Worm (Caenorhabditis elegans): ENCODE measurements around the gene C33H5.1.

Gene C33H5.1

DNA sequence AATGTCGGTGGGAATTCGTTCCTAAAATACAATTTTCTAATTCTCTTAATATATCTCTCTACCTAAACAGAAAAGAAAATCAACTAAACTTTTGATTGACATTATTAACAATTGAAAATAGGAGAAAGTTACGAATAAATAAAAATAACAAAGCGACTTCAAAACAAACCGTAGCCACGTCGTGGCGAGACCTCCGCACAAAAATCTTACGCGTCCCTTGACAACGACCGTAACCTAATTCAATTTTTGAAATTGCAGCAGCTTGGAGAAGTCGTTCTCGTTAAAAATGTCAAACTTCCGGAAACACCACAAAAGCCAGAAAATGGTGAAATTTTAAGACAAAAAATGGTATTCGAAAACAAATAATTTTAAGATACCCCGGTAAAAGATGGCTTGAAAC lies 44.4 kb upstream of the C33H5.1 start:
- peak; percentile 28 for TF ChIP-seq snpc-1.3 (tag; optimal IDR thresholded peaks at IDR 0.05; ENCODE audit: insufficient read depth)
- TF ChIP-seq nfya-1 (tag; optimal IDR thresholded peaks at IDR 0.05; ENCODE audit: borderline replicate concordance, insufficient read depth), result no peak
- TF ChIP-seq lsl-1 (GFP tag; optimal IDR thresholded peaks at IDR 0.05), result peak; percentile 93
- peak; percentile 3 for TF ChIP-seq snpc-3.4 (tag; optimal IDR thresholded peaks at IDR 0.05)
- peak; percentile 63 for TF ChIP-seq lin-54 (GFP tag; optimal IDR thresholded peaks at IDR 0.05)
- no peak for TF ChIP-seq snpc-4 (GFP tag; optimal IDR thresholded peaks at IDR 0.05)
- peak in 2 of 4 experiments; percentile 24 to 25 for TF ChIP-seq snpc-4 (tag; optimal IDR thresholded peaks at IDR 0.05)
- no peak for TF ChIP-seq zfh-2 (GFP tag; conservative IDR thresholded peaks at IDR 0.05)
- no peak for TF ChIP-seq attf-6 (GFP tag; IDR thresholded peaks at IDR 0.05)
- peak; percentile 91 for TF ChIP-seq xnd-1 (tag; optimal IDR thresholded peaks at IDR 0.05)
- TF ChIP-seq F49E8.2 (tag; optimal IDR thresholded peaks at IDR 0.05; ENCODE audit: insufficient read depth), result peak; percentile 39
- no peak for TF ChIP-seq dox-1 (GFP tag; IDR thresholded peaks at IDR 0.05)
- peak; percentile 92 for TF ChIP-seq madf-6 (GFP tag; IDR thresholded peaks at IDR 0.05)
- 0 out of 2 replicates have a peak, but pooled peaks have one; percentile 17 for TF ChIP-seq D2030.7 (GFP tag; IDR thresholded peaks at IDR 0.05)
- TF ChIP-seq madf-8 (GFP tag; conservative IDR thresholded peaks at IDR 0.05), result peak; percentile 58
- TF ChIP-seq him-1 (tag; optimal IDR thresholded peaks at IDR 0.05), result no peak
- TF ChIP-seq F33H1.4 (GFP tag; IDR thresholded peaks at IDR 0.05), result peak; percentile 93

- TF ChIP-seq ceh-100 (GFP tag; IDR thresholded peaks at IDR 0.05) (no peak), lsl-1 (GFP tag; optimal IDR thresholded peaks at IDR 0.05) (peak; percentile 38)
These were observed 38.5 kb upstream of the C33H5.1 start, which contains the start of gene rdl-1 for ce11 chrIV:7770162-7770561. Gene rdl-1 (minus strand): TSS chrIV:7770262.

DNA sequence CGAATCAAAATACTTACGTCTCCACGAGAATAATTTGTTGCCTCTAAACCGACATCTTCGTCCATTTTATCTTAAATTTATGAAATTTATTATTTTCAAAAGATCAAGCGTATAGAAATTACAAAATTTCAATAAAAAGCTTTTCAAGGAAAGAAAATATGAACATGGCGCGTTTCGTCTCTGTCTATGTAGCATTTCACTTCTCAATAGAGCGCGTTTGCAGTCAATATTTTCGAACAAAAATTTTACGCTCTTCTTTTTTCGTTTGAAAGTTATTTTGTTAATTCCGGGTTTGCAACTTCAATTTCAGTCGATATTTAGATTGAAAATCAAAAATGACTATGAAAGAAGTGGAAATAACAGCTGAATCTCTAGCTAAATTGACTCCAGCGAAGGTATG lies 34.5 kb upstream of the C33H5.1 start, which contains the start of the genes hcf-1 and swd-2.2:
Gene hcf-1 (minus strand): TSS at position 70 of the 400 bp plus-strand sequence.
Gene swd-2.2 (plus strand): TSS at position 206 of the 400 bp plus-strand sequence.
- TF ChIP-seq akir-1 (GFP tag; optimal IDR thresholded peaks at IDR 0.05) (no peak), mcd-1 (GFP tag; IDR thresholded peaks at IDR 0.05) (peak; percentile 80), efl-1 (GFP tag; optimal IDR thresholded peaks at IDR 0.05) (peak; percentile 56), dpl-1 (GFP tag; optimal IDR thresholded peaks at IDR 0.05) (peak; percentile 23), attf-5 (GFP tag; optimal IDR thresholded peaks at IDR 0.05) (peak; percentile 8), atf-7 (tag; optimal IDR thresholded peaks at IDR 0.05) (no peak), hmg-1.2 (GFP tag; IDR thresholded peaks at IDR 0.05) (0 out of 2 replicates have a peak, but pooled peaks have one; percentile 5), him-1 (tag; optimal IDR thresholded peaks at IDR 0.05) (no peak), unc-62 (GFP tag; optimal IDR thresholded peaks at IDR 0.05) (no peak), snpc-1.3 (tag; optimal IDR thresholded peaks at IDR 0.05; ENCODE audit: insufficient read depth) (peak; percentile 18), F23B12.7 (tag; optimal IDR thresholded peaks at IDR 0.05; ENCODE audit: insufficient read depth) (peak; percentile 33), F52B5.7 (tag; optimal IDR thresholded peaks at IDR 0.05) (no peak), pha-4 (tag; optimal IDR thresholded peaks at IDR 0.05) (no peak), hmg-20 (GFP tag; IDR thresholded peaks at IDR 0.05) (no peak), lsl-1 (GFP tag; optimal IDR thresholded peaks at IDR 0.05) (peak; percentile 42), hlh-26 (GFP tag; conservative IDR thresholded peaks at IDR 0.05) (no peak), ceh-40 (GFP tag; IDR thresholded peaks at IDR 0.05) (no peak), rcor-1 (GFP tag; IDR thresholded peaks at IDR 0.05) (no peak), sptf-2 (GFP tag; optimal IDR thresholded peaks at IDR 0.05) (no peak), egl-44 (GFP tag; IDR thresholded peaks at IDR 0.05) (no peak), F57A8.1 (GFP tag; optimal IDR thresholded peaks at IDR 0.05) (no peak), F39B2.1 (GFP tag; IDR thresholded peaks at IDR 0.05) (no peak), B0336.3 (GFP tag; IDR thresholded peaks at IDR 0.05) (no peak)
